Fruit fly (Drosophila melanogaster) whole organism, embryonic: ENCODE measurements around the gene PIG-L.
A peak's percentile ranks its signal among the peaks of the same experiment; 100 is the strongest.

Experiments used
- Atf3 ChIP-seq: fragments of 200-800 bp; sonication (Bioruptor generic); optimal IDR thresholded peaks from 3 replicates; lab custom pipeline; 2016; ENCODE audit warnings: missing biosample characterization, missing genetic modification characterization
- Awh ChIP-seq: fragments of 200-800 bp; sonication (Bioruptor generic); IDR thresholded peaks from 2 replicates; pipeline ENCODE4, ENCODE4 v1.3.6; 2022; ENCODE audit warnings: missing biosample characterization, missing genetic modification characterization
- Blimp-1 ChIP-seq: fragments of 200-800 bp; sonication (Bioruptor generic); optimal IDR thresholded peaks from 3 replicates; lab custom pipeline; 2018; ENCODE audit warnings: missing biosample characterization, missing genetic modification characterization, mild to moderate bottlenecking, moderate library complexity, missing genetic modification reagents
- Bteb2 ChIP-seq: fragments of 200-800 bp; sonication (Bioruptor generic); optimal IDR thresholded peaks from 2 replicates; lab custom pipeline; 2016; ENCODE audit warnings: missing biosample characterization, missing genetic modification characterization
- CG11695 ChIP-seq: fragments of 200-800 bp; sonication (Bioruptor generic); IDR thresholded peaks from 3 replicates; pipeline ENCODE4 v1.3.6; 2022; ENCODE audit warnings: missing biosample characterization, missing genetic modification characterization
- CG13775 ChIP-seq: fragments of 200-800 bp; sonication (Bioruptor generic); optimal IDR thresholded peaks from 3 replicates; lab custom pipeline; 2017; ENCODE audit warnings: missing biosample characterization, mild to moderate bottlenecking, missing genetic modification characterization
- CG17328 ChIP-seq: fragments of 200-800 bp; sonication (Bioruptor generic); IDR thresholded peaks from 2 replicates; pipeline ENCODE4 v1.3.6; 2022; ENCODE audit warnings: missing biosample characterization, missing genetic modification characterization
- CG17568 ChIP-seq: fragments of 200-800 bp; sonication (Bioruptor generic); optimal IDR thresholded peaks from 2 replicates; lab custom pipeline; 2018; ENCODE audit warnings: missing biosample characterization, mild to moderate bottlenecking, missing genetic modification characterization, moderate library complexity
- CG17612 ChIP-seq: fragments of 200-800 bp; sonication (Bioruptor generic); IDR thresholded peaks from 2 replicates; pipeline ENCODE4 v1.3.6; 2022; ENCODE audit warnings: missing biosample characterization, missing genetic modification characterization
- CG30020 ChIP-seq: fragments of 200-800 bp; optimal IDR thresholded peaks from 2 replicates; lab custom pipeline; 2019; ENCODE audit warnings: missing biosample characterization, mild to moderate bottlenecking, missing genetic modification characterization, moderate library complexity
- CG3847 ChIP-seq: fragments of 200-800 bp; sonication (Bioruptor generic); IDR thresholded peaks from 2 replicates; pipeline ENCODE4 v1.3.6; 2022; ENCODE audit warnings: missing biosample characterization, missing genetic modification characterization
- CG42726 ChIP-seq: fragments of 200-800 bp; sonication (Bioruptor generic); IDR thresholded peaks from 2 replicates; pipeline ENCODE4 v1.3.6; 2022; ENCODE audit warnings: missing biosample characterization, missing genetic modification characterization; ENCODE audit not compliant: partially characterized antibody
- CG4730 ChIP-seq: fragments of 200-800 bp; sonication (Bioruptor generic); IDR thresholded peaks from 2 replicates; pipeline ENCODE4 v1.3.6; 2022; ENCODE audit warnings: missing biosample characterization, missing genetic modification characterization
- CG6272 ChIP-seq: fragments of 200-800 bp; sonication (Bioruptor generic); IDR thresholded peaks from 2 replicates; pipeline ENCODE4 v1.3.6; 2022; ENCODE audit warnings: missing biosample characterization, missing genetic modification characterization
- CG6765 ChIP-seq: fragments of 200-800 bp; sonication (Bioruptor generic); optimal IDR thresholded peaks from 3 replicates; lab custom pipeline; 2017; ENCODE audit warnings: missing biosample characterization, mild to moderate bottlenecking, missing genetic modification characterization
- CG7786 ChIP-seq: fragments of 200-800 bp; sonication (Bioruptor generic); optimal IDR thresholded peaks from 2 replicates; lab custom pipeline; 2016; ENCODE audit warnings: missing biosample characterization, missing genetic modification characterization
- CG8388 ChIP-seq: fragments of 200-800 bp; sonication (Bioruptor generic); optimal IDR thresholded peaks from 2 replicates; lab custom pipeline; 2019; ENCODE audit warnings: missing biosample characterization, mild to moderate bottlenecking, missing genetic modification characterization, moderate library complexity
- CG9215 ChIP-seq: fragments of 200-800 bp; sonication (Bioruptor generic); IDR thresholded peaks from 2 replicates; pipeline ENCODE4 v1.3.6; 2022; ENCODE audit warnings: missing biosample characterization, missing genetic modification characterization
- CG9797 ChIP-seq: fragments of 200-800 bp; sonication (Bioruptor generic); optimal IDR thresholded peaks from 3 replicates; lab custom pipeline; 2018; ENCODE audit warnings: missing biosample characterization, mild to moderate bottlenecking, missing genetic modification characterization
- CkIIα-i1 ChIP-seq: fragments of 200-800 bp; sonication (Bioruptor generic); IDR thresholded peaks from 2 replicates; pipeline ENCODE4 v1.3.6; 2022; ENCODE audit warnings: missing biosample characterization, missing genetic modification characterization
- Dfd ChIP-seq, 2 experiments: fragments of >200 bp; optimal IDR thresholded peaks; 2 replicates each; lab custom pipeline; 2017; ENCODE audit warnings: missing biosample characterization in 2 of 2, missing genetic modification characterization in 2 of 2
- H2.0 ChIP-seq: fragments of 200-800 bp; sonication (Bioruptor generic); IDR thresholded peaks from 2 replicates; pipeline ENCODE4 v1.3.6; 2022; ENCODE audit warnings: missing biosample characterization, missing genetic modification characterization
- Med ChIP-seq: fragments of 200-800 bp; sonication (Bioruptor generic); peaks from one replicate; lab custom pipeline; 2016; ENCODE audit warnings: missing biosample characterization, missing genetic modification characterization, mild to moderate bottlenecking, inconsistent platforms, moderate library complexity
- Nf-YB ChIP-seq: fragments of 200-800 bp; sonication (Bioruptor generic); optimal IDR thresholded peaks from 3 replicates; lab custom pipeline; 2019; ENCODE audit warnings: missing biosample characterization, mild to moderate bottlenecking, missing genetic modification characterization, moderate library complexity
- Ravus ChIP-seq: fragments of 200-800 bp; sonication (Bioruptor generic); IDR thresholded peaks from 2 replicates; pipeline ENCODE4 v1.3.6; 2022; ENCODE audit warnings: missing biosample characterization, missing genetic modification characterization
- Usf ChIP-seq: fragments of 200-800 bp; sonication (Bioruptor generic); optimal IDR thresholded peaks from 2 replicates; lab custom pipeline; 2017; ENCODE audit warnings: missing genotype, missing biosample characterization, missing genetic modification characterization
- Vsx1 ChIP-seq: fragments of 200-800 bp; sonication (Bioruptor generic); optimal IDR thresholded peaks from 2 replicates; lab custom pipeline; 2017; ENCODE audit warnings: missing biosample characterization, mild to moderate bottlenecking, missing genetic modification characterization, missing genetic modification reagents
- Xrp1 ChIP-seq: fragments of 200-800 bp; sonication (Bioruptor generic); IDR thresholded peaks from 2 replicates; pipeline ENCODE4 v1.3.6; 2022; ENCODE audit warnings: missing biosample characterization, missing genetic modification characterization
- YL-1 ChIP-seq: fragments of 200-800 bp; sonication (Bioruptor generic); optimal IDR thresholded peaks from 3 replicates; lab custom pipeline; 2017; ENCODE audit warnings: missing biosample characterization, mild to moderate bottlenecking, missing genetic modification characterization
- al ChIP-seq: fragments of 200-800 bp; sonication (Bioruptor generic); IDR thresholded peaks from 2 replicates; pipeline ENCODE4 v1.3.6; 2022; ENCODE audit warnings: missing biosample characterization, missing genetic modification characterization
- bsh ChIP-seq, 2 experiments: fragments of 200-800 bp; sonication (Bioruptor generic); optimal IDR thresholded peaks; 2 replicates each; lab custom pipeline; 2017 to 2018; ENCODE audit warnings: mild to moderate bottlenecking in 2 of 2, missing biosample characterization in 2 of 2, missing genetic modification characterization in 2 of 2, moderate library complexity in 1 of 2
- dati ChIP-seq: fragments of 200-800 bp; sonication (Bioruptor generic); IDR thresholded peaks from 2 replicates; pipeline ENCODE4 v1.3.6; 2022; ENCODE audit warnings: missing biosample characterization, missing genetic modification characterization
- dm ChIP-seq: fragments of 200-800 bp; sonication (Bioruptor generic); optimal IDR thresholded peaks from 3 replicates; lab custom pipeline; 2016; ENCODE audit warnings: missing biosample characterization, missing genetic modification characterization
- esg ChIP-seq: fragments of 200-800 bp; sonication (Bioruptor generic); conservative IDR thresholded peaks from 2 replicates; pipeline ENCODE4 v1.3.6; 2022; ENCODE audit warnings: missing biosample characterization, missing genetic modification characterization
- eyg ChIP-seq: fragments of 200-800 bp; sonication (Bioruptor generic); optimal IDR thresholded peaks from 3 replicates; lab custom pipeline; 2016; ENCODE audit warnings: missing biosample characterization, missing genetic modification characterization
- fd64A ChIP-seq: fragments of 200-800 bp; sonication (Bioruptor generic); optimal IDR thresholded peaks from 3 replicates; lab custom pipeline; 2018; ENCODE audit warnings: missing biosample characterization, mild to moderate bottlenecking, missing genetic modification characterization
- ftz-f1 ChIP-seq: fragments of 200-800 bp; sonication (Bioruptor generic); optimal IDR thresholded peaks from 2 replicates; lab custom pipeline; 2016; ENCODE audit warnings: missing biosample characterization, missing genetic modification characterization
- gce ChIP-seq: fragments of 200-800 bp; sonication (Bioruptor generic); IDR thresholded peaks from 3 replicates; pipeline ENCODE4 v1.3.6; 2022; ENCODE audit warnings: missing biosample characterization, missing genetic modification characterization
- gfzf ChIP-seq: fragments of 200-800 bp; sonication (Bioruptor generic); optimal IDR thresholded peaks from 2 replicates; lab custom pipeline; 2016; ENCODE audit warnings: missing biosample characterization, mild to moderate bottlenecking, missing genetic modification characterization, moderate library complexity
- h ChIP-seq: fragments of >200 bp; optimal IDR thresholded peaks from 2 replicates; lab custom pipeline; 2017
- jigr1 ChIP-seq: fragments of 200-800 bp; sonication (Bioruptor generic); IDR thresholded peaks from 3 replicates; pipeline ENCODE4 v1.3.6; 2022; ENCODE audit warnings: missing biosample characterization, missing genetic modification characterization
- kay ChIP-seq: fragments of 200-800 bp; sonication (Bioruptor generic); optimal IDR thresholded peaks from 2 replicates; lab custom pipeline; 2016; ENCODE audit warnings: missing biosample characterization, missing genetic modification characterization
- kni ChIP-seq: fragments of 200-800 bp; sonication (Bioruptor generic); optimal IDR thresholded peaks from 3 replicates; lab custom pipeline; 2017; ENCODE audit warnings: mild to moderate bottlenecking, missing biosample characterization, missing genetic modification reagents, missing genetic modification characterization
- psq ChIP-seq: fragments of 200-800 bp; sonication (Bioruptor generic); optimal IDR thresholded peaks from 2 replicates; lab custom pipeline; 2017; ENCODE audit warnings: missing biosample characterization, missing genetic modification characterization
- run ChIP-seq: fragments of 200-800 bp; sonication (Bioruptor generic); optimal IDR thresholded peaks from 3 replicates; lab custom pipeline; 2018; ENCODE audit warnings: missing biosample characterization, mild to moderate bottlenecking, missing genetic modification characterization
- salm ChIP-seq: fragments of 200-800 bp; sonication (Bioruptor generic); optimal IDR thresholded peaks from 2 replicates; lab custom pipeline; 2018; ENCODE audit warnings: missing biosample characterization, mild to moderate bottlenecking, missing genetic modification characterization
- sd ChIP-seq: fragments of 200-800 bp; sonication (Bioruptor generic); optimal IDR thresholded peaks from 3 replicates; lab custom pipeline; 2018; ENCODE audit warnings: missing biosample characterization, mild to moderate bottlenecking, missing genetic modification characterization, moderate library complexity
- sisA ChIP-seq: fragments of 200-800 bp; sonication (Bioruptor generic); IDR thresholded peaks from 2 replicates; pipeline ENCODE4 v1.3.6; 2022; ENCODE audit warnings: missing biosample characterization, missing genetic modification characterization
- tin ChIP-seq: fragments of 200-800 bp; sonication (Bioruptor generic); optimal IDR thresholded peaks from 3 replicates; lab custom pipeline; 2016; ENCODE audit warnings: missing biosample characterization, missing genetic modification characterization
- vvl ChIP-seq: fragments of 200-800 bp; sonication (Bioruptor generic); IDR thresholded peaks from 2 replicates; pipeline ENCODE4 v1.3.6; 2022; ENCODE audit warnings: missing biosample characterization, missing genetic modification characterization
- wdn ChIP-seq: fragments of 200-800 bp; sonication (Bioruptor generic); IDR thresholded peaks from 2 replicates; pipeline ENCODE4 v1.3.6; 2022; ENCODE audit warnings: missing biosample characterization, missing genetic modification characterization
- zen ChIP-seq: fragments of 200-800 bp; sonication (Bioruptor generic); optimal IDR thresholded peaks from 3 replicates; lab custom pipeline; 2018; ENCODE audit warnings: missing biosample characterization, mild to moderate bottlenecking, missing genetic modification characterization, moderate library complexity

The PIG-L gene

DNA sequence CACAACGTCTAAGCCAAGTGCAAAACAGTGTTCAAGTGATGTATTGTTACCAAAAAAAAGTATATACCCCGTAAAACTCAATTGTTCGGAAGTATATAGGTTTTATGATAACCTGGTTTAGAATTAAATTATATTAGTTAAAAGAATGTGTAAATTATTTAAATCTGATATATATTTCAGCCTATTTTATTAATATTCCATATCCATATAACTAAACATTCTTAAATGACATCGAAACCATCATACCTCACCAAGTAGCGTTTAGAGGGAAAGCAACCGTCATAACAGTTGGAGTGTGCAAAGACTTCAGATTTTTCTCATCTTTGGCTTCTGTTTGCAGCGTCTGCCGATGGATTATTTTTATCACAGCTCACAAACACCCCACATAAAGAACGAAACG is 21.7 kb downstream of the PIG-L start (continued):
- TF ChIP-seq YL-1 (GFP tag; lab: Kevin White, UChicago) (no peak), psq (peak; percentile 41), eyg (no peak), jigr1 (peak; percentile 71; the same call in 1 of the 3 replicates), ftz-f1 (GFP tag; lab: Kevin White, UChicago) (no peak), Vsx1 (peak; percentile 44), CG9215 (GFP tag; lab: Robert Waterston, UW) (no peak; the same call in 1 of the 2 replicates), wdn (GFP tag; lab: Robert Waterston, UW) (0 out of 2 replicates have a peak, but pooled peaks have one; percentile 34), bsh (GFP tag; optimal IDR thresholded peaks at IDR 0.05; lab: Kevin White, UChicago) (peak; percentile 21 to 92), CG6272 (GFP tag; lab: Robert Waterston, UW) (peak; percentile 57; the same call in 1 of the 2 replicates), kni (no peak), dm (GFP tag; lab: Kevin White, UChicago) (no peak), gfzf (GFP tag; lab: Kevin White, UChicago) (no peak), CkIIα-i1 (GFP tag; lab: Robert Waterston, UW) (no peak), CG17568 (GFP tag; lab: Kevin White, UChicago) (peak; percentile 18), gce (peak; percentile 62; the same call in 1 of the 3 replicates), kay (GFP tag; lab: Kevin White, UChicago) (no peak), Ravus (GFP tag; lab: Robert Waterston, UW) (peak; percentile 27; the same call in 1 of the 2 replicates), CG6765 (GFP tag; lab: Kevin White, UChicago) (peak; percentile 38), al (GFP tag; lab: Robert Waterston, UW) (peak; percentile 64), salm (peak; percentile 70), Usf (GFP tag; lab: Kevin White, UChicago) (peak; percentile 10), H2.0 (GFP tag; lab: Robert Waterston, UW) (peak; percentile 70), dati (GFP tag; lab: Robert Waterston, UW) (no peak), Nf-YB (GFP tag; lab: Kevin White, UChicago) (peak; percentile 65), esg (GFP tag; lab: Robert Waterston, UW) (peak; percentile 78), Awh (peak; percentile 87), Xrp1 (GFP tag; lab: Robert Waterston, UW) (peak; percentile 94), sisA (GFP tag; lab: Robert Waterston, UW) (peak; percentile 77), CG42726 (GFP tag; lab: Robert Waterston, UW) (no peak), vvl (GFP tag; lab: Robert Waterston, UW) (peak; percentile 92), sd (peak; percentile 50), h (lab: Kevin White, UChicago) (no peak), Dfd (GFP tag; optimal IDR thresholded peaks at IDR 0.05; lab: Kevin White, UChicago) (no peak), CG8388 (GFP tag; lab: Kevin White, UChicago) (peak; percentile 88), CG30020 (tag; lab: Kevin White, UChicago) (peak; percentile 36), run (peak; percentile 69), CG9797 (GFP tag; lab: Kevin White, UChicago) (no peak), Atf3 (no peak), Blimp-1 (GFP tag; lab: Kevin White, UChicago) (peak; percentile 88), CG11695 (peak; percentile 83), CG3847 (peak; percentile 64), CG17328 (GFP tag; lab: Robert Waterston, UW) (peak; percentile 89), tin (GFP tag; lab: Kevin White, UChicago) (peak; percentile 72), Med (GFP tag; lab: Kevin White, UChicago) (peak; percentile 55), CG13775 (GFP tag; lab: Kevin White, UChicago) (peak; percentile 65), fd64A (GFP tag; lab: Kevin White, UChicago) (peak; percentile 20), CG4730 (GFP tag; lab: Robert Waterston, UW) (peak; percentile 77), CG7786 (GFP tag; lab: Kevin White, UChicago) (no peak), Bteb2 (peak; percentile 39), zen (tag; lab: Kevin White, UChicago) (peak; percentile 91), CG17612 (no peak)
